Fruit fly (Drosophila melanogaster) whole organism, embryonic: Measurements from ENCODE around the gene CG31109.

ENCODE experiments used
- Abd-B ChIP-seq: fragments of 200-800 bp; sonication (Bioruptor generic); optimal IDR thresholded peaks from 2 replicates; lab custom pipeline; 2018; ENCODE audit warnings: missing biosample characterization, mild to moderate bottlenecking, missing genetic modification characterization, moderate library complexity
- Bteb2 ChIP-seq: fragments of 200-800 bp; sonication (Bioruptor generic); optimal IDR thresholded peaks from 2 replicates; lab custom pipeline; 2016; ENCODE audit warnings: missing biosample characterization, missing genetic modification characterization
- CG10147 ChIP-seq: fragments of 200-800 bp; sonication (Bioruptor generic); optimal IDR thresholded peaks from 2 replicates; lab custom pipeline; 2019; ENCODE audit warnings: missing biosample characterization, mild to moderate bottlenecking, missing genetic modification characterization, moderate library complexity
- CG10431 ChIP-seq: fragments of 200-800 bp; sonication (Bioruptor generic); optimal IDR thresholded peaks from 3 replicates; lab custom pipeline; 2018; ENCODE audit warnings: missing biosample characterization, mild to moderate bottlenecking, missing genetic modification characterization
- CG13624 ChIP-seq: fragments of 200-800 bp; sonication (Bioruptor generic); optimal IDR thresholded peaks from 2 replicates; lab custom pipeline; 2016; ENCODE audit warnings: missing biosample characterization, missing genetic modification characterization
- CG14441 ChIP-seq: fragments of 200-800 bp; sonication (Bioruptor generic); IDR thresholded peaks from 2 replicates; pipeline ENCODE4 v1.3.6; 2022; ENCODE audit warnings: missing biosample characterization, missing genetic modification characterization
- CG1602 ChIP-seq: fragments of 200-800 bp; sonication (Bioruptor generic); optimal IDR thresholded peaks from 3 replicates; lab custom pipeline; 2016; ENCODE audit warnings: missing biosample characterization, missing genetic modification characterization
- CG17359 ChIP-seq: fragments of 200-800 bp; sonication (Bioruptor generic); optimal IDR thresholded peaks from 3 replicates; lab custom pipeline; 2018; ENCODE audit warnings: missing biosample characterization, mild to moderate bottlenecking, missing genetic modification characterization, moderate library complexity
- CG18262 ChIP-seq: fragments of 200-800 bp; optimal IDR thresholded peaks from 3 replicates; lab custom pipeline; 2019; ENCODE audit warnings: missing biosample characterization, mild to moderate bottlenecking, missing genetic modification characterization, moderate library complexity
- CG2199 ChIP-seq: fragments of 200-800 bp; sonication (Bioruptor generic); IDR thresholded peaks from 3 replicates; pipeline ENCODE4 v1.3.6; 2022; ENCODE audit warnings: missing biosample characterization, missing genetic modification characterization
- CG30403 ChIP-seq: fragments of 200-800 bp; sonication (Bioruptor generic); optimal IDR thresholded peaks from 3 replicates; lab custom pipeline; 2016; ENCODE audit warnings: missing biosample characterization, missing genetic modification characterization
- CG31224 ChIP-seq: fragments of 200-800 bp; sonication (Bioruptor generic); IDR thresholded peaks from 2 replicates; pipeline ENCODE4 v1.3.6; 2022; ENCODE audit warnings: missing biosample characterization, missing genetic modification characterization
- CG3163 ChIP-seq: fragments of 200-800 bp; sonication (Bioruptor generic); optimal IDR thresholded peaks from 3 replicates; lab custom pipeline; 2016; ENCODE audit warnings: missing biosample characterization, missing genetic modification characterization
- CG3281 ChIP-seq: fragments of 200-800 bp; sonication (Bioruptor generic); optimal IDR thresholded peaks from 3 replicates; lab custom pipeline; 2017; ENCODE audit warnings: missing biosample characterization, mild to moderate bottlenecking, missing genetic modification characterization
- CG4820 ChIP-seq: fragments of 200-800 bp; sonication (Bioruptor generic); optimal IDR thresholded peaks from 3 replicates; lab custom pipeline; 2016; ENCODE audit warnings: missing biosample characterization, missing genetic modification characterization
- CG6765 ChIP-seq: fragments of 200-800 bp; sonication (Bioruptor generic); optimal IDR thresholded peaks from 3 replicates; lab custom pipeline; 2017; ENCODE audit warnings: missing biosample characterization, mild to moderate bottlenecking, missing genetic modification characterization
- CG7786 ChIP-seq: fragments of 200-800 bp; sonication (Bioruptor generic); optimal IDR thresholded peaks from 2 replicates; lab custom pipeline; 2016; ENCODE audit warnings: missing biosample characterization, missing genetic modification characterization
- CG8388 ChIP-seq: fragments of 200-800 bp; sonication (Bioruptor generic); optimal IDR thresholded peaks from 2 replicates; lab custom pipeline; 2019; ENCODE audit warnings: missing biosample characterization, mild to moderate bottlenecking, missing genetic modification characterization, moderate library complexity
- CG8924 ChIP-seq: fragments of 200-800 bp; optimal IDR thresholded peaks from 3 replicates; lab custom pipeline; 2019; ENCODE audit warnings: missing biosample characterization, mild to moderate bottlenecking, missing genetic modification characterization, moderate library complexity
- CG9215 ChIP-seq: fragments of 200-800 bp; sonication (Bioruptor generic); IDR thresholded peaks from 2 replicates; pipeline ENCODE4 v1.3.6; 2022; ENCODE audit warnings: missing biosample characterization, missing genetic modification characterization
- CG9609 ChIP-seq: fragments of 200-800 bp; sonication (Bioruptor generic); optimal IDR thresholded peaks from 3 replicates; lab custom pipeline; 2016; ENCODE audit warnings: missing biosample characterization, missing genetic modification characterization
- Fer1 ChIP-seq: fragments of 200-800 bp; sonication (Bioruptor generic); optimal IDR thresholded peaks from 2 replicates; lab custom pipeline; 2017; ENCODE audit warnings: missing biosample characterization, mild to moderate bottlenecking, missing genetic modification characterization
- Hey ChIP-seq: fragments of 200-800 bp; sonication (Bioruptor generic); optimal IDR thresholded peaks from 3 replicates; lab custom pipeline; 2018; ENCODE audit warnings: missing biosample characterization, mild to moderate bottlenecking, missing genetic modification characterization
- Hr39 ChIP-seq: fragments of >200 bp; optimal IDR thresholded peaks from 2 replicates; lab custom pipeline; 2017
- Jarid2 ChIP-seq: fragments of 200-800 bp; sonication (Bioruptor generic); optimal IDR thresholded peaks from 3 replicates; lab custom pipeline; 2017; ENCODE audit warnings: mild to moderate bottlenecking, missing biosample characterization, missing genetic modification reagents, missing genetic modification characterization
- MESR4 ChIP-seq: fragments of 200-800 bp; sonication (Bioruptor generic); optimal IDR thresholded peaks from 2 replicates; lab custom pipeline; 2018; ENCODE audit warnings: missing biosample characterization, mild to moderate bottlenecking, missing genetic modification characterization, moderate library complexity
- Optix ChIP-seq: fragments of 200-800 bp; sonication (Bioruptor generic); IDR thresholded peaks from 3 replicates; pipeline ENCODE4 v1.3.6; 2022; ENCODE audit warnings: missing biosample characterization, missing genetic modification characterization
- Rx ChIP-seq: fragments of 200-800 bp; sonication (Bioruptor generic); IDR thresholded peaks from 2 replicates; pipeline ENCODE4 v1.3.6; 2022; ENCODE audit warnings: missing biosample characterization, missing genetic modification characterization
- Side ChIP-seq: fragments of 200-800 bp; sonication (Bioruptor generic); optimal IDR thresholded peaks from 2 replicates; lab custom pipeline; 2016; ENCODE audit warnings: missing biosample characterization, missing genetic modification characterization
- Ssrp ChIP-seq: fragments of 200-800 bp; sonication (Bioruptor generic); optimal IDR thresholded peaks from 2 replicates; lab custom pipeline; 2018; ENCODE audit warnings: missing biosample characterization, mild to moderate bottlenecking, missing genetic modification characterization, moderate library complexity
- az2 ChIP-seq: fragments of 200-800 bp; sonication (Bioruptor generic); optimal IDR thresholded peaks from 3 replicates; lab custom pipeline; 2016; ENCODE audit warnings: missing biosample characterization, missing genetic modification characterization
- bab2 ChIP-seq: fragments of 200-800 bp; sonication (Bioruptor generic); optimal IDR thresholded peaks from 2 replicates; lab custom pipeline; 2016; ENCODE audit warnings: missing biosample characterization, missing genetic modification characterization
- cad ChIP-seq: fragments of >200 bp; optimal IDR thresholded peaks from 2 replicates; lab custom pipeline; 2017; ENCODE audit warnings: missing biosample characterization, missing genetic modification characterization
- dysf ChIP-seq: fragments of 200-800 bp; sonication (Bioruptor generic); IDR thresholded peaks from 3 replicates; pipeline ENCODE4 v1.3.6; 2022; ENCODE audit warnings: missing biosample characterization, missing genetic modification characterization
- fd102C ChIP-seq: fragments of 200-800 bp; sonication (Bioruptor generic); optimal IDR thresholded peaks from 2 replicates; lab custom pipeline; 2018; ENCODE audit warnings: missing biosample characterization, mild to moderate bottlenecking, missing genetic modification characterization, moderate library complexity
- grau ChIP-seq: fragments of 200-800 bp; optimal IDR thresholded peaks from 3 replicates; lab custom pipeline; 2019; ENCODE audit warnings: missing biosample characterization, mild to moderate bottlenecking, missing genetic modification characterization, moderate library complexity
- knrl ChIP-seq: fragments of 200-800 bp; sonication (Bioruptor generic); IDR thresholded peaks from 3 replicates; pipeline ENCODE4 v1.3.6; 2022; ENCODE audit warnings: missing biosample characterization, missing genetic modification characterization; ENCODE audit not compliant: partially characterized antibody
- otp ChIP-seq: fragments of 200-800 bp; sonication (Bioruptor generic); IDR thresholded peaks from 3 replicates; pipeline ENCODE4, ENCODE4 v1.3.6; 2022; ENCODE audit warnings: missing biosample characterization, missing genetic modification characterization
- pan ChIP-seq, 4 experiments: fragments of >200 bp in 3 of 4; fragments of 200-800 bp in 1 of 4; sonication (Bioruptor generic) in 1 of 4; optimal IDR thresholded peaks in 3 of 4; IDR thresholded peaks in 1 of 4; 2 replicates each; pipeline versions ENCODE4 v1.3.6 to Lab custom; 2017 to 2022; ENCODE audit warnings: missing biosample characterization in 2 of 4, missing genetic modification characterization in 2 of 4, mixed read lengths in 1 of 4
- peb ChIP-seq: fragments of 200-800 bp; sonication (Bioruptor generic); IDR thresholded peaks from 2 replicates; pipeline ENCODE4 v1.3.6; 2022; ENCODE audit warnings: missing biosample characterization, missing genetic modification characterization
- phol ChIP-seq: fragments of 200-800 bp; sonication (Bioruptor generic); optimal IDR thresholded peaks from 3 replicates; lab custom pipeline; 2018; ENCODE audit warnings: missing biosample characterization, mild to moderate bottlenecking, missing genetic modification characterization, moderate library complexity
- psq ChIP-seq: fragments of 200-800 bp; sonication (Bioruptor generic); optimal IDR thresholded peaks from 2 replicates; lab custom pipeline; 2017; ENCODE audit warnings: missing biosample characterization, missing genetic modification characterization
- shn ChIP-seq: fragments of 200-800 bp; sonication (Bioruptor generic); optimal IDR thresholded peaks from 3 replicates; lab custom pipeline; 2016; ENCODE audit warnings: missing biosample characterization, missing genetic modification characterization
- so ChIP-seq: fragments of 200-800 bp; sonication (Bioruptor generic); IDR thresholded peaks from 3 replicates; pipeline ENCODE4 v1.3.6; 2022; ENCODE audit warnings: missing biosample characterization, missing genetic modification characterization
- sob ChIP-seq: fragments of 200-800 bp; sonication (Bioruptor generic); IDR thresholded peaks from 2 replicates; pipeline ENCODE4 v1.3.6; 2022; ENCODE audit warnings: missing biosample characterization, missing genetic modification characterization
- stc ChIP-seq: fragments of 200-800 bp; sonication (Bioruptor generic); IDR thresholded peaks from 2 replicates; pipeline ENCODE4 v1.3.6; 2022; ENCODE audit warnings: missing biosample characterization, missing genetic modification characterization
- stwl ChIP-seq: fragments of 200-800 bp; sonication (Bioruptor generic); optimal IDR thresholded peaks from 3 replicates; lab custom pipeline; 2018; ENCODE audit warnings: missing biosample characterization, mild to moderate bottlenecking, missing genetic modification characterization, moderate library complexity
- tna ChIP-seq: fragments of 200-800 bp; sonication (Bioruptor generic); IDR thresholded peaks from 2 replicates; pipeline ENCODE4 v1.3.6; 2022; ENCODE audit warnings: missing biosample characterization, missing genetic modification characterization; ENCODE audit not compliant: partially characterized antibody
- trem ChIP-seq: fragments of 200-800 bp; optimal IDR thresholded peaks from 3 replicates; lab custom pipeline; 2019; ENCODE audit warnings: missing biosample characterization, mild to moderate bottlenecking, missing genetic modification characterization, moderate library complexity
- unc-4 ChIP-seq: fragments of 200-800 bp; sonication (Bioruptor generic); IDR thresholded peaks from 2 replicates; pipeline ENCODE4 v1.3.6; 2022; ENCODE audit warnings: missing biosample characterization, missing genetic modification characterization; ENCODE audit not compliant: partially characterized antibody
- vvl ChIP-seq: fragments of 200-800 bp; sonication (Bioruptor generic); IDR thresholded peaks from 2 replicates; pipeline ENCODE4 v1.3.6; 2022; ENCODE audit warnings: missing biosample characterization, missing genetic modification characterization

CG31109 gene

dm6 chr3R:25069569-25069968, 15.1 kb upstream of the CG31109 start, which contains the start of the genes Stt3B and CG11839 (continued):
- TF ChIP-seq CG14441 (GFP tag; lab: Robert Waterston, UW) (peak; percentile 79), CG10147 (GFP tag; lab: Kevin White, UChicago) (no peak), az2 (GFP tag; lab: Kevin White, UChicago) (peak; percentile 66), cad (GFP tag; lab: Kevin White, UChicago) (no peak), CG13624 (GFP tag; lab: Kevin White, UChicago) (peak; percentile 84), Fer1 (GFP tag; lab: Kevin White, UChicago) (peak; percentile 76), sob (peak; percentile 85; the same call in 1 of the 2 replicates), CG10431 (GFP tag; lab: Kevin White, UChicago) (peak; percentile 27), stc (GFP tag; lab: Robert Waterston, UW) (0 out of 2 replicates have a peak, but pooled peaks have one; percentile 21), CG18262 (tag; lab: Kevin White, UChicago) (peak; percentile 70), CG30403 (peak; percentile 88), peb (GFP tag; lab: Robert Waterston, UW) (peak; percentile 48; the same call in 1 of the 2 replicates), Ssrp (tag; lab: Kevin White, UChicago) (peak; percentile 54), Rx (GFP tag; lab: Robert Waterston, UW) (no peak), tna (GFP tag; lab: Robert Waterston, UW) (peak; percentile 76; the same call in 1 of the 2 replicates), Bteb2 (GFP tag; lab: Kevin White, UChicago) (peak; percentile 70), CG8388 (GFP tag; lab: Kevin White, UChicago) (peak; percentile 28), Hr39 (lab: Kevin White, UChicago) (no peak), MESR4 (peak; percentile 46), CG2199 (GFP tag; lab: Robert Waterston, UW) (0 out of 3 replicates have a peak, but pooled peaks have one; percentile 29), so (peak; percentile 25; the same call in 1 of the 3 replicates), CG8924 (tag; lab: Kevin White, UChicago) (peak; percentile 67), CG1602 (peak; percentile 69), CG9609 (GFP tag; lab: Kevin White, UChicago) (peak; percentile 74), CG3163 (GFP tag; lab: Kevin White, UChicago) (peak; percentile 68), trem (tag; lab: Kevin White, UChicago) (peak; percentile 100), CG6765 (peak; percentile 4), unc-4 (peak; percentile 97), fd102C (no peak), shn (GFP tag; lab: Kevin White, UChicago) (peak; percentile 81), Hey (tag; lab: Kevin White, UChicago) (no peak), psq (peak; percentile 42), bab2 (GFP tag; lab: Kevin White, UChicago) (peak; percentile 72), CG31224 (GFP tag; lab: Robert Waterston, UW) (no peak), pan (optimal IDR thresholded peaks at IDR 0.05; lab: Kevin White, UChicago) (no peak), pan (GFP tag; optimal IDR thresholded peaks at IDR 0.05 in 1 of 2, IDR thresholded peaks at IDR 0.05 in 1 of 2) (peak in 1 of 2 experiments; percentile 50), Optix (GFP tag; lab: Robert Waterston, UW) (peak; percentile 40; the same call in 1 of the 3 replicates), stwl (tag; lab: Kevin White, UChicago) (peak; percentile 80), CG7786 (peak; percentile 83), CG17359 (tag; lab: Kevin White, UChicago) (no peak), otp (GFP tag; lab: Robert Waterston, UW) (no peak), dysf (peak; percentile 71; the same call in 2 of the 3 replicates), phol (tag; lab: Kevin White, UChicago) (peak; percentile 82), Side (GFP tag; lab: Kevin White, UChicago) (peak; percentile 72), CG3281 (GFP tag; lab: Kevin White, UChicago) (peak; percentile 66), CG9215 (GFP tag; lab: Robert Waterston, UW) (no peak), Abd-B (GFP tag; lab: Kevin White, UChicago) (no peak), knrl (GFP tag; lab: Robert Waterston, UW) (peak; percentile 96), CG4820 (GFP tag; lab: Kevin White, UChicago) (peak; percentile 66), grau (tag; lab: Kevin White, UChicago) (peak; percentile 73), vvl (GFP tag; lab: Robert Waterston, UW) (peak; percentile 68), Jarid2 (GFP tag; lab: Kevin White, UChicago) (no peak)
